Fruit fly (Drosophila melanogaster) whole organism, embryonic: ENCODE results near the gene CG10341.
A peak's percentile ranks its signal among the peaks of the same experiment; 100 is the strongest.

Source experiments
- Abd-B ChIP-seq: fragments of 200-800 bp; sonication (Bioruptor generic); optimal IDR thresholded peaks from 2 replicates; lab custom pipeline; 2018; ENCODE audit warnings: missing biosample characterization, mild to moderate bottlenecking, missing genetic modification characterization, moderate library complexity
- Blimp-1 ChIP-seq: fragments of 200-800 bp; sonication (Bioruptor generic); optimal IDR thresholded peaks from 3 replicates; lab custom pipeline; 2018; ENCODE audit warnings: missing biosample characterization, missing genetic modification characterization, mild to moderate bottlenecking, moderate library complexity, missing genetic modification reagents
- BtbVII ChIP-seq: fragments of 200-800 bp; sonication (Bioruptor generic); optimal IDR thresholded peaks from 3 replicates; lab custom pipeline; 2017; ENCODE audit warnings: missing biosample characterization, mild to moderate bottlenecking, missing genetic modification characterization
- CG10147 ChIP-seq: fragments of 200-800 bp; sonication (Bioruptor generic); optimal IDR thresholded peaks from 2 replicates; lab custom pipeline; 2019; ENCODE audit warnings: missing biosample characterization, mild to moderate bottlenecking, missing genetic modification characterization, moderate library complexity
- CG10209 ChIP-seq: fragments of 200-800 bp; sonication (Bioruptor generic); optimal IDR thresholded peaks from 3 replicates; lab custom pipeline; 2017; ENCODE audit warnings: missing biosample characterization, mild to moderate bottlenecking, missing genetic modification characterization, missing genetic modification reagents
- CG11695 ChIP-seq: fragments of 200-800 bp; sonication (Bioruptor generic); IDR thresholded peaks from 3 replicates; pipeline ENCODE4 v1.3.6; 2022; ENCODE audit warnings: missing biosample characterization, missing genetic modification characterization
- CG11696 ChIP-seq: fragments of 200-800 bp; sonication (Bioruptor generic); IDR thresholded peaks from 2 replicates; pipeline ENCODE4 v1.3.6; 2022; ENCODE audit warnings: missing biosample characterization, missing genetic modification characterization
- CG13123 ChIP-seq: fragments of 200-800 bp; sonication (Bioruptor generic); optimal IDR thresholded peaks from 2 replicates; lab custom pipeline; 2016; ENCODE audit warnings: missing biosample characterization, missing genetic modification characterization
- CG13424 ChIP-seq: fragments of 200-800 bp; sonication (Bioruptor generic); optimal IDR thresholded peaks from 2 replicates; lab custom pipeline; 2019; ENCODE audit warnings: missing biosample characterization, mild to moderate bottlenecking, missing genetic modification characterization, moderate library complexity
- CG13894 ChIP-seq: fragments of 200-800 bp; sonication (Bioruptor generic); optimal IDR thresholded peaks from 3 replicates; lab custom pipeline; 2018; ENCODE audit warnings: missing biosample characterization, mild to moderate bottlenecking, missing genetic modification characterization, moderate library complexity
- CG15011 ChIP-seq: fragments of 200-800 bp; sonication (Bioruptor generic); optimal IDR thresholded peaks from 3 replicates; lab custom pipeline; 2018; ENCODE audit warnings: missing biosample characterization, mild to moderate bottlenecking, missing genetic modification characterization
- CG15479 ChIP-seq: fragments of 200-800 bp; sonication (Bioruptor generic); optimal IDR thresholded peaks from 3 replicates; lab custom pipeline; 2019; ENCODE audit warnings: missing biosample characterization, mild to moderate bottlenecking, missing genetic modification characterization, moderate library complexity
- CG17186 ChIP-seq: fragments of 200-800 bp; sonication (Bioruptor generic); optimal IDR thresholded peaks from 3 replicates; lab custom pipeline; 2017; ENCODE audit warnings: missing biosample characterization, missing genetic modification reagents, missing genetic modification characterization
- CG30403 ChIP-seq: fragments of 200-800 bp; sonication (Bioruptor generic); optimal IDR thresholded peaks from 3 replicates; lab custom pipeline; 2016; ENCODE audit warnings: missing biosample characterization, missing genetic modification characterization
- CG32772 ChIP-seq: fragments of 200-800 bp; sonication (Bioruptor generic); IDR thresholded peaks from 2 replicates; pipeline ENCODE4 v1.3.6; 2022; ENCODE audit warnings: missing biosample characterization, missing genetic modification characterization
- CG3847 ChIP-seq: fragments of 200-800 bp; sonication (Bioruptor generic); IDR thresholded peaks from 2 replicates; pipeline ENCODE4 v1.3.6; 2022; ENCODE audit warnings: missing biosample characterization, missing genetic modification characterization
- CG4617 ChIP-seq: fragments of 200-800 bp; sonication (Bioruptor generic); optimal IDR thresholded peaks from 3 replicates; lab custom pipeline; 2016; ENCODE audit warnings: missing biosample characterization, missing genetic modification characterization, borderline replicate concordance
- CG6683 ChIP-seq: fragments of 200-800 bp; sonication (Bioruptor generic); optimal IDR thresholded peaks from 2 replicates; lab custom pipeline; 2017; ENCODE audit warnings: missing biosample characterization, mild to moderate bottlenecking, missing genetic modification characterization, missing genetic modification reagents
- CG7839 ChIP-seq: fragments of 200-800 bp; sonication (Bioruptor generic); optimal IDR thresholded peaks from 3 replicates; lab custom pipeline; 2018; ENCODE audit warnings: missing biosample characterization, mild to moderate bottlenecking, missing genetic modification characterization, moderate library complexity
- CG8924 ChIP-seq: fragments of 200-800 bp; optimal IDR thresholded peaks from 3 replicates; lab custom pipeline; 2019; ENCODE audit warnings: missing biosample characterization, mild to moderate bottlenecking, missing genetic modification characterization, moderate library complexity
- Dref ChIP-seq: fragments of 200-800 bp; sonication (Bioruptor generic); IDR thresholded peaks from 2 replicates; pipeline ENCODE4 v1.3.6; 2022; ENCODE audit warnings: missing biosample characterization, missing genetic modification characterization
- Elba2 ChIP-seq: fragments of 200-800 bp; sonication (Bioruptor generic); optimal IDR thresholded peaks from 3 replicates; lab custom pipeline; 2016; ENCODE audit warnings: missing biosample characterization, missing genetic modification characterization
- Fer3 ChIP-seq: fragments of 200-800 bp; sonication (Bioruptor generic); optimal IDR thresholded peaks from 2 replicates; lab custom pipeline; 2018; ENCODE audit warnings: missing biosample characterization, mild to moderate bottlenecking, missing genetic modification characterization, moderate library complexity
- HHEX ChIP-seq: fragments of 200-800 bp; sonication (Bioruptor generic); optimal IDR thresholded peaks from 3 replicates; lab custom pipeline; 2017; ENCODE audit warnings: missing biosample characterization, mild to moderate bottlenecking, missing genetic modification characterization, missing genetic modification reagents
- Meics ChIP-seq: fragments of 200-800 bp; sonication (Bioruptor generic); optimal IDR thresholded peaks from 2 replicates; lab custom pipeline; 2017; ENCODE audit warnings: missing biosample characterization, mild to moderate bottlenecking, missing genetic modification characterization
- Mrtf ChIP-seq: fragments of 200-800 bp; sonication (Bioruptor generic); IDR thresholded peaks from 3 replicates; pipeline ENCODE4 v1.3.6; 2022; ENCODE audit warnings: missing biosample characterization, missing genetic modification characterization
- NC2α ChIP-seq: fragments of 200-800 bp; sonication (Bioruptor generic); optimal IDR thresholded peaks from 2 replicates; lab custom pipeline; 2016; ENCODE audit warnings: missing biosample characterization, missing genetic modification characterization
- Pdp1 ChIP-seq, 2 experiments: fragments of 200-800 bp; sonication (Bioruptor generic); optimal IDR thresholded peaks; 3 replicates each; lab custom pipeline; 2016; ENCODE audit warnings: missing biosample characterization in 2 of 2, missing genetic modification characterization in 2 of 2, mild to moderate bottlenecking in 1 of 2, moderate library complexity in 1 of 2
- Sox100B ChIP-seq: fragments of 200-800 bp; sonication (Bioruptor generic); optimal IDR thresholded peaks from 3 replicates; lab custom pipeline; 2018; ENCODE audit warnings: missing biosample characterization, mild to moderate bottlenecking, missing genetic modification characterization
- Ssrp ChIP-seq: fragments of 200-800 bp; sonication (Bioruptor generic); optimal IDR thresholded peaks from 2 replicates; lab custom pipeline; 2018; ENCODE audit warnings: missing biosample characterization, mild to moderate bottlenecking, missing genetic modification characterization, moderate library complexity
- bigmax ChIP-seq: fragments of 200-800 bp; sonication (Bioruptor generic); optimal IDR thresholded peaks from 2 replicates; lab custom pipeline; 2018; ENCODE audit warnings: missing biosample characterization, mild to moderate bottlenecking, missing genetic modification characterization
- caup ChIP-seq: fragments of 200-800 bp; sonication (Bioruptor generic); optimal IDR thresholded peaks from 3 replicates; lab custom pipeline; 2017; ENCODE audit warnings: missing biosample characterization, mild to moderate bottlenecking, missing genetic modification characterization, moderate library complexity; ENCODE audit not compliant: severe bottlenecking
- dmrt99B ChIP-seq: fragments of 200-800 bp; sonication (Bioruptor generic); optimal IDR thresholded peaks from 2 replicates; lab custom pipeline; 2018; ENCODE audit warnings: missing biosample characterization, mild to moderate bottlenecking, missing genetic modification characterization, moderate library complexity
- fd96Cb ChIP-seq: fragments of 200-800 bp; sonication (Bioruptor generic); optimal IDR thresholded peaks from 2 replicates; lab custom pipeline; 2018; ENCODE audit warnings: missing biosample characterization, mild to moderate bottlenecking, missing genetic modification characterization, moderate library complexity
- gem ChIP-seq: fragments of 200-800 bp; sonication (Bioruptor generic); optimal IDR thresholded peaks from 2 replicates; lab custom pipeline; 2019; ENCODE audit warnings: missing biosample characterization, mild to moderate bottlenecking, missing genetic modification characterization, moderate library complexity
- grau ChIP-seq: fragments of 200-800 bp; optimal IDR thresholded peaks from 3 replicates; lab custom pipeline; 2019; ENCODE audit warnings: missing biosample characterization, mild to moderate bottlenecking, missing genetic modification characterization, moderate library complexity
- ham ChIP-seq: fragments of 200-800 bp; sonication (Bioruptor generic); IDR thresholded peaks from 2 replicates; pipeline ENCODE4 v1.3.6; 2022; ENCODE audit warnings: missing biosample characterization, missing genetic modification characterization
- lab ChIP-seq: fragments of 200-800 bp; sonication (Bioruptor generic); optimal IDR thresholded peaks from 3 replicates; lab custom pipeline; 2017; ENCODE audit warnings: missing biosample characterization, missing genetic modification characterization, mild to moderate bottlenecking, moderate library complexity, missing genetic modification reagents
- lov ChIP-seq, 2 experiments: fragments of 200-800 bp in 1 of 2; fragments of >200 bp in 1 of 2; sonication (Bioruptor generic) in 1 of 2; IDR thresholded peaks in 1 of 2; optimal IDR thresholded peaks in 1 of 2; 2 replicates in 1 of 2; 3 replicates in 1 of 2; pipeline versions ENCODE4 v1.3.6 to Lab custom; 2017 to 2022; ENCODE audit warnings: missing biosample characterization in 1 of 2, missing genetic modification characterization in 1 of 2
- mld ChIP-seq: fragments of 200-800 bp; sonication (Bioruptor generic); IDR thresholded peaks from 3 replicates; pipeline ENCODE4 v1.3.6; 2022; ENCODE audit warnings: missing biosample characterization, missing genetic modification characterization; ENCODE audit not compliant: partially characterized antibody
- nau ChIP-seq: fragments of 200-800 bp; sonication (Bioruptor generic); optimal IDR thresholded peaks from 3 replicates; lab custom pipeline; 2017; ENCODE audit warnings: missing biosample characterization, mild to moderate bottlenecking, missing genetic modification characterization, missing genetic modification reagents
- nerfin-1 ChIP-seq: fragments of 200-800 bp; sonication (Bioruptor generic); optimal IDR thresholded peaks from 3 replicates; lab custom pipeline; 2019; ENCODE audit warnings: missing biosample characterization, mild to moderate bottlenecking, missing genetic modification characterization, moderate library complexity
- run ChIP-seq: fragments of 200-800 bp; sonication (Bioruptor generic); optimal IDR thresholded peaks from 3 replicates; lab custom pipeline; 2018; ENCODE audit warnings: missing biosample characterization, mild to moderate bottlenecking, missing genetic modification characterization
- vnd ChIP-seq: fragments of 200-800 bp; sonication (Bioruptor generic); IDR thresholded peaks from 3 replicates; pipeline ENCODE4 v1.3.6; 2022; ENCODE audit warnings: missing biosample characterization, missing genetic modification characterization; ENCODE audit not compliant: partially characterized antibody

The CG10341 gene

dm6 chr2L:18658108-18658507 is 40.4 kb upstream of the CG10341 start (continued):
- TF ChIP-seq Ssrp (tag; lab: Kevin White, UChicago) (no peak), Elba2 (GFP tag; lab: Kevin White, UChicago) (no peak), BtbVII (peak; percentile 8), CG11695 (GFP tag; lab: Robert Waterston, UW) (peak; percentile 59; the same call in 2 of the 3 replicates), lov (optimal IDR thresholded peaks at IDR 0.05; lab: Kevin White, UChicago) (no peak), lov (GFP tag; IDR thresholded peaks at IDR 0.05; lab: Robert Waterston, UW) (no peak), CG10147 (GFP tag; lab: Kevin White, UChicago) (peak; percentile 55), Fer3 (tag; lab: Kevin White, UChicago) (peak; percentile 14), Mrtf (no peak), dmrt99B (tag; lab: Kevin White, UChicago) (peak; percentile 70), CG32772 (GFP tag; lab: Robert Waterston, UW) (0 out of 2 replicates have a peak, but pooled peaks have one; percentile 7), lab (GFP tag; lab: Kevin White, UChicago) (peak; percentile 53), nau (no peak), CG17186 (GFP tag; lab: Kevin White, UChicago) (no peak), Blimp-1 (peak; percentile 36), CG13424 (tag; lab: Kevin White, UChicago) (peak; percentile 13), Pdp1 (GFP tag; optimal IDR thresholded peaks at IDR 0.05; lab: Kevin White, UChicago) (no peak), grau (tag; lab: Kevin White, UChicago) (peak; percentile 35), CG3847 (no peak), CG15479 (no peak), bigmax (GFP tag; lab: Kevin White, UChicago) (no peak), CG6683 (GFP tag; lab: Kevin White, UChicago) (peak; percentile 9), CG4617 (GFP tag; lab: Kevin White, UChicago) (no peak), CG8924 (tag; lab: Kevin White, UChicago) (peak; percentile 1), run (no peak), caup (GFP tag; lab: Kevin White, UChicago) (peak; percentile 18), nerfin-1 (tag; lab: Kevin White, UChicago) (no peak), CG11696 (GFP tag; lab: Robert Waterston, UW) (0 out of 2 replicates have a peak, but pooled peaks have one; percentile 18), mld (no peak), gem (tag; lab: Kevin White, UChicago) (peak; percentile 35), CG13894 (tag; lab: Kevin White, UChicago) (peak; percentile 1), NC2α (GFP tag; lab: Kevin White, UChicago) (no peak), CG7839 (tag; lab: Kevin White, UChicago) (peak; percentile 64), Abd-B (GFP tag; lab: Kevin White, UChicago) (peak; percentile 33), Meics (GFP tag; lab: Kevin White, UChicago) (peak; percentile 67), vnd (GFP tag; lab: Robert Waterston, UW) (no peak), fd96Cb (tag; lab: Kevin White, UChicago) (peak; percentile 21), CG30403 (GFP tag; lab: Kevin White, UChicago) (peak; percentile 34), HHEX (no peak), CG13123 (GFP tag; lab: Kevin White, UChicago) (no peak), Sox100B (GFP tag; lab: Kevin White, UChicago) (peak; percentile 36), CG10209 (GFP tag; lab: Kevin White, UChicago) (no peak), Dref (GFP tag; lab: Robert Waterston, UW) (no peak), ham (GFP tag; lab: Robert Waterston, UW) (no peak), CG15011 (peak; percentile 31)
